Fruit fly (Drosophila melanogaster) whole organism, pupa: ENCODE measurements around the gene mu2.

Source experiments
- CG10348 ChIP-seq: fragments of 200-800 bp; sonication (Bioruptor generic); IDR thresholded peaks from 2 replicates; pipeline ENCODE4 v1.3.6; 2022; ENCODE audit warnings: missing biosample characterization, missing genetic modification characterization
- CG12605 ChIP-seq: fragments of 200-800 bp; sonication (Bioruptor generic); IDR thresholded peaks from 2 replicates; pipeline ENCODE4 v1.3.6; 2022; ENCODE audit warnings: missing biosample characterization, missing genetic modification characterization
- CG13204 ChIP-seq: fragments of 200-800 bp; sonication (Bioruptor generic); optimal IDR thresholded peaks from 2 replicates; lab custom pipeline; 2018; ENCODE audit warnings: missing biosample characterization, mild to moderate bottlenecking, missing genetic modification characterization, moderate library complexity
- CG14655 ChIP-seq: fragments of 200-800 bp; sonication (Bioruptor generic); optimal IDR thresholded peaks from 3 replicates; lab custom pipeline; 2017; ENCODE audit warnings: mild to moderate bottlenecking, missing biosample characterization, missing genetic modification reagents, missing genetic modification characterization
- CG15710 ChIP-seq: fragments of 200-800 bp; sonication (Bioruptor generic); optimal IDR thresholded peaks from 2 replicates; lab custom pipeline; 2018; ENCODE audit warnings: missing biosample characterization, mild to moderate bottlenecking, missing genetic modification characterization, moderate library complexity
- CG17806 ChIP-seq: fragments of 200-800 bp; sonication (Bioruptor generic); optimal IDR thresholded peaks from 2 replicates; lab custom pipeline; 2018; ENCODE audit warnings: missing biosample characterization, mild to moderate bottlenecking, missing genetic modification characterization, moderate library complexity
- CG32121 ChIP-seq: fragments of 200-800 bp; sonication (Bioruptor generic); IDR thresholded peaks from 2 replicates; pipeline ENCODE4 v1.3.6; 2022; ENCODE audit warnings: missing biosample characterization, missing genetic modification characterization
- CG34367 ChIP-seq: fragments of 200-800 bp; sonication (Bioruptor generic); optimal IDR thresholded peaks from 2 replicates; lab custom pipeline; 2018; ENCODE audit warnings: missing biosample characterization, mild to moderate bottlenecking, missing genetic modification characterization
- CG4496 ChIP-seq: fragments of 200-800 bp; sonication (Bioruptor generic); IDR thresholded peaks from 3 replicates; pipeline ENCODE4 v1.3.6; 2022; ENCODE audit warnings: missing biosample characterization, missing genetic modification characterization
- CG8159 ChIP-seq: fragments of 200-800 bp; sonication (Bioruptor generic); optimal IDR thresholded peaks from 3 replicates; lab custom pipeline; 2018; ENCODE audit warnings: missing biosample characterization, mild to moderate bottlenecking, missing genetic modification characterization, moderate library complexity
- CG8301 ChIP-seq: fragments of 200-800 bp; sonication (Bioruptor generic); optimal IDR thresholded peaks from 2 replicates; lab custom pipeline; 2018; ENCODE audit warnings: missing biosample characterization, mild to moderate bottlenecking, missing genetic modification characterization
- CG9948 ChIP-seq: fragments of 200-800 bp; sonication (Bioruptor generic); optimal IDR thresholded peaks from 2 replicates; lab custom pipeline; 2018; ENCODE audit warnings: missing biosample characterization, mild to moderate bottlenecking, missing genetic modification characterization, moderate library complexity
- D1 ChIP-seq: fragments of 200-800 bp; sonication (Bioruptor generic); optimal IDR thresholded peaks from 2 replicates; lab custom pipeline; 2018; ENCODE audit warnings: missing biosample characterization, mild to moderate bottlenecking, missing genetic modification characterization, moderate library complexity
- EcR ChIP-seq: fragments of 200-800 bp; sonication (Bioruptor generic); optimal IDR thresholded peaks from 3 replicates; lab custom pipeline; 2019; ENCODE audit warnings: missing biosample characterization, missing genetic modification characterization, mild to moderate bottlenecking, moderate library complexity, missing genetic modification reagents
- Ets98B ChIP-seq: fragments of 200-800 bp; sonication (Bioruptor generic); IDR thresholded peaks from 2 replicates; pipeline ENCODE4 v1.3.6; 2022; ENCODE audit warnings: missing biosample characterization, missing genetic modification characterization
- Pif1A ChIP-seq: fragments of 200-800 bp; sonication (Bioruptor generic); optimal IDR thresholded peaks from 3 replicates; lab custom pipeline; 2016; ENCODE audit warnings: missing biosample characterization, missing genetic modification characterization
- Pif1B ChIP-seq: fragments of 200-800 bp; sonication (Bioruptor generic); optimal IDR thresholded peaks from 3 replicates; lab custom pipeline; 2016; ENCODE audit warnings: missing biosample characterization, missing genetic modification characterization
- Snoo ChIP-seq: fragments of 200-800 bp; sonication (Bioruptor generic); optimal IDR thresholded peaks from 3 replicates; lab custom pipeline; 2017; ENCODE audit warnings: missing biosample characterization, mild to moderate bottlenecking, missing genetic modification characterization, inconsistent platforms
- fd96Ca ChIP-seq: fragments of 200-800 bp; sonication (Bioruptor generic); IDR thresholded peaks from 3 replicates; pipeline ENCODE4 v1.3.6; 2022; ENCODE audit warnings: missing biosample characterization, missing genetic modification characterization
- gl ChIP-seq: fragments of 200-800 bp; sonication (Bioruptor generic); optimal IDR thresholded peaks from 2 replicates; lab custom pipeline; 2018; ENCODE audit warnings: missing biosample characterization, mild to moderate bottlenecking, missing genetic modification characterization
- rn ChIP-seq: fragments of 200-800 bp; sonication (Bioruptor generic); IDR thresholded peaks from 2 replicates; pipeline ENCODE4 v1.3.6; 2022; ENCODE audit warnings: missing biosample characterization, missing genetic modification characterization

Gene mu2

dm6 chr3L:1940843-1941418, 6.3 kb downstream of the mu2 start, which contains the start of gene Mfap1:
Gene Mfap1, plus strand, starts transcription at chr3L:1941068.
- no peak for TF ChIP-seq CG13204 (GFP tag; lab: Kevin White, UChicago)
- no peak for TF ChIP-seq CG15710 (tag; lab: Kevin White, UChicago)
- no peak for TF ChIP-seq CG9948 (tag; lab: Kevin White, UChicago)
- no peak for TF ChIP-seq CG8301
- TF ChIP-seq EcR (GFP tag; lab: Kevin White, UChicago): no peak
- no peak for TF ChIP-seq CG34367 (tag; lab: Kevin White, UChicago)
- TF ChIP-seq Ets98B (GFP tag; lab: Robert Waterston, UW): no peak
- no peak for TF ChIP-seq Pif1A (GFP tag; lab: Kevin White, UChicago)
- no peak for TF ChIP-seq CG10348 (GFP tag; lab: Robert Waterston, UW)
- TF ChIP-seq CG32121 (GFP tag; lab: Robert Waterston, UW): no peak
- no peak for TF ChIP-seq Pif1B (GFP tag; lab: Kevin White, UChicago)

dm6 chr3L:1939983-1940504, 7.2 kb downstream of the mu2 start:
- no peak for TF ChIP-seq CG17806 (tag; lab: Kevin White, UChicago)
- TF ChIP-seq CG4496 (GFP tag; lab: Robert Waterston, UW): 0 out of 3 replicates have a peak, but pooled peaks have one; percentile 13

- TF ChIP-seq CG14655 (GFP tag; lab: Kevin White, UChicago) (no peak), CG4496 (GFP tag; lab: Robert Waterston, UW) (peak; percentile 59; the same call in 2 of the 3 replicates)
Observed at dm6 chr3L:1938767-1939166, 8.5 kb downstream of the mu2 start, which contains the start of the genes CG46523 and CG5687. Gene CG46523, minus strand, starts transcription at chr3L:1939103. Gene CG5687, minus strand, starts transcription at chr3L:1939103.

- TF ChIP-seq CG8301 (peak; percentile 49), CG14655 (GFP tag; lab: Kevin White, UChicago) (peak; percentile 59), CG8159 (tag; lab: Kevin White, UChicago) (peak; percentile 14), Pif1B (GFP tag; lab: Kevin White, UChicago) (peak; percentile 6), Snoo (tag; lab: Kevin White, UChicago) (no peak), D1 (tag; lab: Kevin White, UChicago) (no peak), Pif1A (GFP tag; lab: Kevin White, UChicago) (no peak), CG34367 (tag; lab: Kevin White, UChicago) (no peak), CG4496 (GFP tag; lab: Robert Waterston, UW) (peak; percentile 64), gl (tag; lab: Kevin White, UChicago) (no peak), CG32121 (GFP tag; lab: Robert Waterston, UW) (0 out of 2 replicates have a peak, but pooled peaks have one; percentile 14), CG10348 (GFP tag; lab: Robert Waterston, UW) (no peak), CG15710 (tag; lab: Kevin White, UChicago) (no peak), fd96Ca (GFP tag; lab: Robert Waterston, UW) (no peak)
Observed at dm6 chr3L:1937469-1937868, 9.8 kb downstream of the mu2 start.

dm6 chr3L:1928959-1929358, 18.3 kb downstream of the mu2 start:
- TF ChIP-seq CG8301: no peak
- TF ChIP-seq CG12605 (GFP tag; lab: Robert Waterston, UW): no peak
- TF ChIP-seq CG15710 (tag; lab: Kevin White, UChicago): no peak
- TF ChIP-seq Snoo (tag; lab: Kevin White, UChicago): no peak
- TF ChIP-seq CG14655 (GFP tag; lab: Kevin White, UChicago): no peak
- TF ChIP-seq fd96Ca (GFP tag; lab: Robert Waterston, UW): no peak
- TF ChIP-seq gl (tag; lab: Kevin White, UChicago): no peak
- TF ChIP-seq CG17806 (tag; lab: Kevin White, UChicago): no peak
- TF ChIP-seq CG9948 (tag; lab: Kevin White, UChicago): no peak
- TF ChIP-seq Ets98B (GFP tag; lab: Robert Waterston, UW): no peak
- no peak for TF ChIP-seq CG13204 (GFP tag; lab: Kevin White, UChicago)
- TF ChIP-seq CG10348 (GFP tag; lab: Robert Waterston, UW): no peak
- no peak for TF ChIP-seq CG8159 (tag; lab: Kevin White, UChicago)
- TF ChIP-seq rn (GFP tag; lab: Robert Waterston, UW): no peak
- no peak for TF ChIP-seq Pif1A (GFP tag; lab: Kevin White, UChicago)
- TF ChIP-seq EcR (GFP tag; lab: Kevin White, UChicago): no peak
- TF ChIP-seq CG34367 (tag; lab: Kevin White, UChicago): no peak
- no peak for TF ChIP-seq CG4496 (GFP tag; lab: Robert Waterston, UW)

- TF ChIP-seq CG4496 (GFP tag; lab: Robert Waterston, UW) (no peak), CG12605 (GFP tag; lab: Robert Waterston, UW) (no peak)
Observed at dm6 chr3L:1920943-1921342, 26.3 kb downstream of the mu2 start, which contains the start of gene Dbx. Gene Dbx, plus strand, starts transcription at chr3L:1921307.
